Worm (Caenorhabditis elegans): ENCODE results near the gene ppk-3.
A peak's percentile ranks its signal among the peaks of the same experiment; 100 is the strongest.

The ppk-3 gene

ce11 chrX:12975595-12976089 lies at the start of gene ppk-3:
TSS of gene ppk-3 (minus strand) at chrX:12975645.
- TF ChIP-seq F13C5.2 (tag; optimal IDR thresholded peaks at IDR 0.05) (peak; percentile 32), hmg-4 (GFP tag; optimal IDR thresholded peaks at IDR 0.05) (no peak)

- TF ChIP-seq tra-4 (tag; optimal IDR thresholded peaks at IDR 0.05) (no peak), aly-1 (tag; optimal IDR thresholded peaks at IDR 0.05) (no peak), hmbx-1 (tag; optimal IDR thresholded peaks at IDR 0.05) (no peak), pes-1 (GFP tag; IDR thresholded peaks at IDR 0.05) (no peak), F13C5.2 (tag; optimal IDR thresholded peaks at IDR 0.05) (no peak), scrt-1 (GFP tag; IDR thresholded peaks at IDR 0.05) (no peak), B0310.2 (tag; optimal IDR thresholded peaks at IDR 0.05) (no peak), ets-7 (tag; optimal IDR thresholded peaks at IDR 0.05) (no peak), hnd-1 (tag; optimal IDR thresholded peaks at IDR 0.05) (no peak), ceh-36 (tag; optimal IDR thresholded peaks at IDR 0.05) (no peak), sea-1 (GFP tag; conservative IDR thresholded peaks at IDR 0.05) (no peak), ceh-13 (GFP tag; optimal IDR thresholded peaks at IDR 0.05) (no peak), flt-1 (GFP tag; IDR thresholded peaks at IDR 0.05) (no peak), tbx-37 (GFP tag; conservative IDR thresholded peaks at IDR 0.05) (no peak), hmg-4 (GFP tag; optimal IDR thresholded peaks at IDR 0.05) (no peak), tbx-11 (GFP tag; IDR thresholded peaks at IDR 0.05) (no peak), ama-1 (optimal IDR thresholded peaks at IDR 0.05) (no peak)
These were observed 46.0 kb upstream of the ppk-3 start for ce11 chrX:13021446-13021845.

- TF ChIP-seq aly-1 (tag; optimal IDR thresholded peaks at IDR 0.05) (no peak), pes-1 (GFP tag; IDR thresholded peaks at IDR 0.05) (no peak), B0310.2 (tag; optimal IDR thresholded peaks at IDR 0.05) (no peak), scrt-1 (GFP tag; IDR thresholded peaks at IDR 0.05) (no peak), ets-7 (tag; optimal IDR thresholded peaks at IDR 0.05) (no peak), hnd-1 (tag; optimal IDR thresholded peaks at IDR 0.05) (no peak), tbx-37 (GFP tag; conservative IDR thresholded peaks at IDR 0.05) (no peak), F13C5.2 (tag; optimal IDR thresholded peaks at IDR 0.05) (no peak)
These were observed 40.8 kb upstream of the ppk-3 start for ce11 chrX:13016290-13016689.

ce11 chrX:13014341-13014740 lies 38.9 kb upstream of the ppk-3 start:
- no peak for TF ChIP-seq tbx-11 (GFP tag; IDR thresholded peaks at IDR 0.05)
- TF ChIP-seq tra-4 (tag; optimal IDR thresholded peaks at IDR 0.05) = no peak
- no peak for TF ChIP-seq tbx-37 (GFP tag; conservative IDR thresholded peaks at IDR 0.05)
- TF ChIP-seq ceh-36 (tag; optimal IDR thresholded peaks at IDR 0.05) = no peak
- no peak for TF ChIP-seq F13C5.2 (tag; optimal IDR thresholded peaks at IDR 0.05)
- no peak for TF ChIP-seq ceh-13 (GFP tag; optimal IDR thresholded peaks at IDR 0.05)
- TF ChIP-seq hmg-4 (GFP tag; optimal IDR thresholded peaks at IDR 0.05) = no peak
- no peak for TF ChIP-seq aly-1 (tag; optimal IDR thresholded peaks at IDR 0.05)
- no peak for TF ChIP-seq flt-1 (GFP tag; IDR thresholded peaks at IDR 0.05)
- no peak for TF ChIP-seq ets-7 (tag; optimal IDR thresholded peaks at IDR 0.05)
- no peak for TF ChIP-seq hmbx-1 (tag; optimal IDR thresholded peaks at IDR 0.05)
- no peak for TF ChIP-seq ama-1 (optimal IDR thresholded peaks at IDR 0.05)
- no peak for TF ChIP-seq hnd-1 (tag; optimal IDR thresholded peaks at IDR 0.05)
- no peak for TF ChIP-seq pes-1 (GFP tag; IDR thresholded peaks at IDR 0.05)
- TF ChIP-seq B0310.2 (tag; optimal IDR thresholded peaks at IDR 0.05) = no peak
- TF ChIP-seq scrt-1 (GFP tag; IDR thresholded peaks at IDR 0.05) = no peak
- TF ChIP-seq sea-1 (GFP tag; conservative IDR thresholded peaks at IDR 0.05) = no peak

ce11 chrX:13011897-13012296 lies 36.5 kb upstream of the ppk-3 start:
- TF ChIP-seq tra-4 (tag; optimal IDR thresholded peaks at IDR 0.05) (no peak), ets-7 (tag; optimal IDR thresholded peaks at IDR 0.05) (no peak), scrt-1 (GFP tag; IDR thresholded peaks at IDR 0.05) (no peak), sea-1 (GFP tag; conservative IDR thresholded peaks at IDR 0.05) (no peak), ceh-36 (tag; optimal IDR thresholded peaks at IDR 0.05) (no peak), ceh-13 (GFP tag; optimal IDR thresholded peaks at IDR 0.05) (no peak), tbx-37 (GFP tag; conservative IDR thresholded peaks at IDR 0.05) (no peak), tbx-11 (GFP tag; IDR thresholded peaks at IDR 0.05) (no peak), B0310.2 (tag; optimal IDR thresholded peaks at IDR 0.05) (no peak), flt-1 (GFP tag; IDR thresholded peaks at IDR 0.05) (no peak), pes-1 (GFP tag; IDR thresholded peaks at IDR 0.05) (no peak), F13C5.2 (tag; optimal IDR thresholded peaks at IDR 0.05) (no peak), hnd-1 (tag; optimal IDR thresholded peaks at IDR 0.05) (no peak), ama-1 (optimal IDR thresholded peaks at IDR 0.05) (no peak), aly-1 (tag; optimal IDR thresholded peaks at IDR 0.05) (no peak), hmbx-1 (tag; optimal IDR thresholded peaks at IDR 0.05) (no peak), hmg-4 (GFP tag; optimal IDR thresholded peaks at IDR 0.05) (no peak)

ce11 chrX:13009645-13010044 lies 34.2 kb upstream of the ppk-3 start:
- TF ChIP-seq F13C5.2 (tag; optimal IDR thresholded peaks at IDR 0.05) (no peak), ceh-36 (tag; optimal IDR thresholded peaks at IDR 0.05) (no peak)

ce11 chrX:13008895-13009294 lies 33.5 kb upstream of the ppk-3 start:
- TF ChIP-seq flt-1 (GFP tag; IDR thresholded peaks at IDR 0.05) (no peak), hmg-4 (GFP tag; optimal IDR thresholded peaks at IDR 0.05) (no peak), F13C5.2 (tag; optimal IDR thresholded peaks at IDR 0.05) (no peak), B0310.2 (tag; optimal IDR thresholded peaks at IDR 0.05) (no peak)
